Worm (Caenorhabditis elegans) whole organism, L4 larva: Measurements from ENCODE around the gene nhr-210.

Experiments
- D1046.2 ChIP-seq: fragments of 200-800 bp; sonication (Bioruptor generic); IDR thresholded peaks from 2 replicates; pipeline ENCODE4 v1.3.6; 2022; ENCODE audit warnings: missing genetic modification characterization, missing compliant biosample characterization
- R02D3.7 ChIP-seq: fragments of 150-350 bp; sonication (generic microtip); optimal IDR thresholded peaks from 3 replicates; lab custom pipeline; 2014; ENCODE audit warnings: missing biosample characterization, missing genetic modification characterization
- T20F7.1 ChIP-seq: fragments of 200-800 bp; sonication (Bioruptor generic); optimal IDR thresholded peaks from 2 replicates; lab custom pipeline; 2018; ENCODE audit warnings: mild to moderate bottlenecking, missing genetic modification characterization, missing compliant biosample characterization
- Y105C5A.15 ChIP-seq: fragments of 200-800 bp; sonication (Bioruptor generic); IDR thresholded peaks from 2 replicates; pipeline ENCODE4 v1.3.6; 2022; ENCODE audit warnings: missing genetic modification characterization, missing compliant biosample characterization
- Y75B8A.6 ChIP-seq: fragments of 200-800 bp; sonication (Bioruptor generic); IDR thresholded peaks from 2 replicates; pipeline ENCODE4 v1.3.6; 2022; ENCODE audit warnings: missing genetic modification reagents, missing genetic modification characterization, missing compliant biosample characterization
- aha-1 ChIP-seq: fragments of 150-350 bp; peaks from one replicate; lab custom pipeline; 2014; ENCODE audit warnings: missing biosample characterization, missing genetic modification characterization
- ceh-20 ChIP-seq: fragments of 200-800 bp; sonication (Bioruptor generic); IDR thresholded peaks from 2 replicates; pipeline ENCODE4 v1.3.6; 2022; ENCODE audit warnings: missing genetic modification reagents, missing genetic modification characterization, missing compliant biosample characterization
- ceh-28 ChIP-seq: fragments of 150-350 bp; optimal IDR thresholded peaks from 2 replicates; lab custom pipeline; 2014; ENCODE audit warnings: missing biosample characterization, missing genetic modification reagents, missing genetic modification characterization
- ceh-44 ChIP-seq: fragments of 200-800 bp; sonication (Bioruptor generic); IDR thresholded peaks from 2 replicates; pipeline ENCODE4 v1.3.6; 2022; ENCODE audit warnings: missing genetic modification reagents, missing genetic modification characterization, missing compliant biosample characterization
- ceh-82 ChIP-seq: sonication (generic microtip); optimal IDR thresholded peaks from 2 replicates; lab custom pipeline; 2017; ENCODE audit warnings: missing biosample characterization, missing genetic modification characterization
- cey-2 ChIP-seq: sonication (generic microtip); optimal IDR thresholded peaks from 3 replicates; lab custom pipeline; 2017; ENCODE audit warnings: missing genetic modification characterization, mild to moderate bottlenecking, missing compliant biosample characterization, antibody characterized with exemption, borderline replicate concordance; ENCODE audit not compliant: insufficient read depth
- daf-12 ChIP-seq: fragments of 150-350 bp; optimal IDR thresholded peaks from 2 replicates; lab custom pipeline; 2014; ENCODE audit warnings: missing biosample characterization, missing genetic modification reagents, missing genetic modification characterization
- daf-16 ChIP-seq, 3 experiments: sonication (generic microtip); optimal IDR thresholded peaks; 2 replicates each; lab custom pipeline; 2016 to 2017; ENCODE audit warnings: missing genetic modification characterization in 3 of 3, missing genetic modification reagents in 3 of 3, mild to moderate bottlenecking in 2 of 3, missing compliant biosample characterization in 2 of 3, missing biosample characterization in 1 of 3, moderate library complexity in 1 of 3
- daf-19 ChIP-seq: fragments of 200-800 bp; sonication (Bioruptor generic); conservative IDR thresholded peaks from 2 replicates; pipeline ENCODE4 v1.3.6; 2022; ENCODE audit warnings: missing genetic modification characterization, missing compliant biosample characterization
- dmd-6 ChIP-seq: fragments of 200-800 bp; sonication (Bioruptor generic); IDR thresholded peaks from 2 replicates; pipeline ENCODE4 v1.3.6; 2022; ENCODE audit warnings: missing genetic modification reagents, missing genetic modification characterization, missing compliant biosample characterization
- dve-1 ChIP-seq: sonication (generic microtip); optimal IDR thresholded peaks from 2 replicates; lab custom pipeline; 2017; ENCODE audit warnings: antibody characterized with exemption, mild to moderate bottlenecking, missing genetic modification characterization, missing compliant biosample characterization; ENCODE audit not compliant: insufficient read depth
- hif-1 ChIP-seq, 2 experiments: sonication (generic microtip); optimal IDR thresholded peaks; 2 replicates each; lab custom pipeline; 2016 to 2017; ENCODE audit warnings: missing compliant biosample characterization in 2 of 2, missing genetic modification characterization in 2 of 2, missing genetic modification reagents in 2 of 2, missing genotype in 2 of 2, mild to moderate bottlenecking in 1 of 2
- hlh-11 ChIP-seq: fragments of 200-800 bp; sonication (Bioruptor generic); optimal IDR thresholded peaks from 2 replicates; lab custom pipeline; 2018; ENCODE audit warnings: mild to moderate bottlenecking, missing genetic modification characterization, missing compliant biosample characterization
- hlh-30 ChIP-seq: sonication (generic microtip); optimal IDR thresholded peaks from 2 replicates; lab custom pipeline; 2017; ENCODE audit warnings: antibody characterized with exemption, mild to moderate bottlenecking, missing genetic modification characterization, missing compliant biosample characterization; ENCODE audit not compliant: insufficient read depth
- lin-13 ChIP-seq: fragments of 150-350 bp; optimal IDR thresholded peaks from 2 replicates; lab custom pipeline; 2014; ENCODE audit warnings: missing biosample characterization, missing genetic modification reagents, missing genetic modification characterization
- mep-1 ChIP-seq: fragments of 150-350 bp; sonication (generic microtip); optimal IDR thresholded peaks from 3 replicates; lab custom pipeline; 2014; ENCODE audit warnings: missing biosample characterization, missing genetic modification characterization
- mes-2 ChIP-seq: sonication (generic microtip); optimal IDR thresholded peaks from 2 replicates; lab custom pipeline; 2016; ENCODE audit warnings: missing genotype, mild to moderate bottlenecking, missing genetic modification characterization, missing compliant biosample characterization; ENCODE audit not compliant: poor library complexity, severe bottlenecking
- nhr-102 ChIP-seq: sonication (generic microtip); optimal IDR thresholded peaks from 2 replicates; lab custom pipeline; 2016; ENCODE audit warnings: mild to moderate bottlenecking, missing genetic modification characterization, moderate library complexity, missing compliant biosample characterization
- nhr-111 ChIP-seq: fragments of 200-800 bp; sonication (Bioruptor generic); optimal IDR thresholded peaks from 2 replicates; lab custom pipeline; 2018; ENCODE audit warnings: mild to moderate bottlenecking, missing genetic modification characterization, missing compliant biosample characterization
- nhr-237 ChIP-seq: sonication (generic microtip); optimal IDR thresholded peaks from 2 replicates; lab custom pipeline; 2017; ENCODE audit warnings: missing biosample characterization, missing genetic modification characterization
- nhr-28 ChIP-seq: fragments of 150-350 bp; optimal IDR thresholded peaks from 2 replicates; lab custom pipeline; 2014; ENCODE audit warnings: missing biosample characterization, missing genetic modification characterization
- nhr-6 ChIP-seq: fragments of 150-350 bp; optimal IDR thresholded peaks from 2 replicates; lab custom pipeline; 2014; ENCODE audit warnings: missing biosample characterization, missing genetic modification characterization
- nhr-76 ChIP-seq: fragments of 150-350 bp; optimal IDR thresholded peaks from 2 replicates; lab custom pipeline; 2014; ENCODE audit warnings: missing biosample characterization, missing genetic modification characterization
- nhr-77 ChIP-seq: fragments of 150-350 bp; optimal IDR thresholded peaks from 2 replicates; lab custom pipeline; 2014; ENCODE audit warnings: missing biosample characterization, missing genetic modification characterization
- pha-4 ChIP-seq, 2 experiments: fragments of 150-350 bp in 1 of 2; fragments of 200-800 bp in 1 of 2; sonication (Bioruptor generic) in 1 of 2; IDR thresholded peaks in 1 of 2; optimal IDR thresholded peaks in 1 of 2; 2 replicates each; pipeline versions ENCODE4 v1.3.6 to Lab custom; 2014 to 2022; ENCODE audit warnings: missing genetic modification characterization in 2 of 2, missing genetic modification reagents in 2 of 2, missing biosample characterization in 1 of 2, missing compliant biosample characterization in 1 of 2
- php-3 ChIP-seq: fragments of 200-800 bp; sonication (Bioruptor generic); IDR thresholded peaks from 2 replicates; pipeline ENCODE4 v1.3.6; 2022; ENCODE audit warnings: missing genetic modification reagents, missing genetic modification characterization, missing compliant biosample characterization
- pqm-1 ChIP-seq: sonication (generic microtip); optimal IDR thresholded peaks from 2 replicates; lab custom pipeline; 2017; ENCODE audit warnings: missing biosample characterization, missing genetic modification characterization
- rbr-2 ChIP-seq: sonication (generic microtip); optimal IDR thresholded peaks from 2 replicates; lab custom pipeline; 2016; ENCODE audit warnings: missing genotype, missing genetic modification characterization, missing compliant biosample characterization
- spr-1 ChIP-seq: sonication (generic microtip); optimal IDR thresholded peaks from 2 replicates; lab custom pipeline; 2016; ENCODE audit warnings: mild to moderate bottlenecking, missing genetic modification characterization, missing compliant biosample characterization
- tag-97 ChIP-seq: fragments of 200-800 bp; sonication (Bioruptor generic); IDR thresholded peaks from 2 replicates; pipeline ENCODE4 v1.3.6; 2022; ENCODE audit warnings: missing genetic modification characterization, missing compliant biosample characterization
- tra-1 ChIP-seq: fragments of 200-800 bp; sonication (Bioruptor generic); IDR thresholded peaks from 2 replicates; pipeline ENCODE4 v1.3.6; 2022; ENCODE audit warnings: missing genetic modification reagents, missing genetic modification characterization, missing compliant biosample characterization
- vab-7 ChIP-seq: fragments of 200-800 bp; sonication (Bioruptor generic); IDR thresholded peaks from 2 replicates; pipeline ENCODE4 v1.3.6; 2022; ENCODE audit warnings: missing genetic modification reagents, missing genetic modification characterization, missing compliant biosample characterization
- zag-1 ChIP-seq: fragments of 150-350 bp; optimal IDR thresholded peaks from 2 replicates; lab custom pipeline; 2014; ENCODE audit warnings: missing biosample characterization, missing genetic modification characterization
- zfp-2 ChIP-seq: sonication (generic microtip); optimal IDR thresholded peaks from 2 replicates; lab custom pipeline; 2016; ENCODE audit warnings: mild to moderate bottlenecking, missing genetic modification characterization, missing compliant biosample characterization

Gene nhr-210

ce11 chrV:484285-484890, 35.0 kb downstream of the nhr-210 start, which contains the start of gene nhr-212:
TSS of gene nhr-212 (plus strand) at chrV:484857.
- TF ChIP-seq pha-4 (GFP tag; IDR thresholded peaks at IDR 0.05; lab: Robert Waterston, UW) (no peak), pha-4 (tag; optimal IDR thresholded peaks at IDR 0.05; lab: Kevin White, UChicago) (no peak), dmd-6 (GFP tag; lab: Robert Waterston, UW) (peak; percentile 25; the same call in 1 of the 2 replicates), dve-1 (tag; lab: Kevin White, UChicago) (peak; percentile 45), hlh-30 (peak; percentile 28), nhr-28 (tag; lab: Kevin White, UChicago) (peak; percentile 82), pqm-1 (tag; lab: Kevin White, UChicago) (peak; percentile 13), ceh-82 (tag; lab: Kevin White, UChicago) (no peak), daf-16 (GFP tag; optimal IDR thresholded peaks at IDR 0.05; lab: Kevin White, UChicago) (no peak), daf-16 (tag; optimal IDR thresholded peaks at IDR 0.05; lab: Kevin White, UChicago) (peak; percentile 47), nhr-6 (tag; lab: Kevin White, UChicago) (no peak), nhr-76 (no peak), hlh-11 (tag; lab: Kevin White, UChicago) (peak; percentile 26), php-3 (0 out of 2 replicates have a peak, but pooled peaks have one; percentile 10), tra-1 (GFP tag; lab: Robert Waterston, UW) (0 out of 2 replicates have a peak, but pooled peaks have one; percentile 16), R02D3.7 (tag; lab: Kevin White, UChicago) (no peak)

DNA sequence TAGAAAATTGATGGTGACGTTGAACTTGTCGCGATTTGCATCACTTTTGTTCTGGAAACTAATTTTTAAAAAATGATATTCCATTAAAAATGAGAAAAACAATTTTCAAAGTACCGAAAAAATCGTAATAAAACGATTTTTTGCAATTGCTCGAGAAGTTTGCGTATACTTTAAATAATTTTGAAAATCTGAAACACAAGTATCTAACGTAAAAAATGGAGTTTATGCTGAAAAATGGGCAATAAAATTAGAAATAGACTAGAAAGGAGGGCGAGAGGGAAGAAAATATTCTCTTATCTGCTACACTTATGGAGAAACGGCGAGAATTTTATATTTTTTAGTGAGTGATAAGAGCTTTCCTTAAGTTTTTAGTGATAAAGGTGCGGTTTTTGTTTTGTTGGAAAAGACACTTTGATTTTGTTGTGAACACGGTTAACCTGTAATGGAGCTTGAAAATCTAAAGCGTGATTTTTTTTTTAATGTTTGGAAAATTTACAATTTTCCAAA, 36.0 kb downstream of the nhr-210 start, which contains the start of gene nhr-130:
Gene nhr-130, minus strand, starts transcription at position 51 of the 507 bp plus-strand sequence.
- peak; percentile 31 for TF ChIP-seq hlh-11 (tag; lab: Kevin White, UChicago)
- TF ChIP-seq aha-1 (tag; lab: Kevin White, UChicago), result peak; percentile 46
- TF ChIP-seq daf-19, result no peak
- no peak for TF ChIP-seq nhr-111 (GFP tag; lab: Kevin White, UChicago)
- peak; percentile 80 for TF ChIP-seq php-3
- peak; percentile 65 for TF ChIP-seq dve-1 (tag; lab: Kevin White, UChicago)
- no peak for TF ChIP-seq vab-7
- TF ChIP-seq zag-1 (tag; lab: Kevin White, UChicago), result no peak
- TF ChIP-seq pqm-1 (tag; lab: Kevin White, UChicago), result peak; percentile 81
- peak; percentile 48 for TF ChIP-seq nhr-77 (tag; lab: Kevin White, UChicago)
- no peak for TF ChIP-seq Y105C5A.15 (GFP tag; lab: Robert Waterston, UW)
- no peak for TF ChIP-seq ceh-44
- peak; percentile 91 for TF ChIP-seq nhr-28 (tag; lab: Kevin White, UChicago)
- no peak for TF ChIP-seq mep-1 (tag; lab: Kevin White, UChicago)
- no peak for TF ChIP-seq daf-12
- TF ChIP-seq Y75B8A.6 (GFP tag; lab: Robert Waterston, UW), result no peak
- TF ChIP-seq nhr-237, result no peak
- no peak for TF ChIP-seq T20F7.1 (GFP tag; lab: Kevin White, UChicago)
- TF ChIP-seq D1046.2, result no peak
- TF ChIP-seq nhr-102 (tag; lab: Kevin White, UChicago), result peak; percentile 1
- no peak for TF ChIP-seq mes-2
- TF ChIP-seq daf-16 (GFP tag; optimal IDR thresholded peaks at IDR 0.05; lab: Kevin White, UChicago), result no peak
- TF ChIP-seq daf-16 (tag; optimal IDR thresholded peaks at IDR 0.05; lab: Kevin White, UChicago), result peak; percentile 86
- no peak for TF ChIP-seq tag-97
- TF ChIP-seq spr-1, result no peak
- TF ChIP-seq rbr-2 (tag; lab: Kevin White, UChicago), result no peak
- TF ChIP-seq dmd-6 (GFP tag; lab: Robert Waterston, UW), result peak; percentile 57
- no peak for TF ChIP-seq lin-13 (GFP tag; lab: Kevin White, UChicago)
- no peak for TF ChIP-seq hif-1 (tag; optimal IDR thresholded peaks at IDR 0.05; lab: Kevin White, UChicago)

DNA sequence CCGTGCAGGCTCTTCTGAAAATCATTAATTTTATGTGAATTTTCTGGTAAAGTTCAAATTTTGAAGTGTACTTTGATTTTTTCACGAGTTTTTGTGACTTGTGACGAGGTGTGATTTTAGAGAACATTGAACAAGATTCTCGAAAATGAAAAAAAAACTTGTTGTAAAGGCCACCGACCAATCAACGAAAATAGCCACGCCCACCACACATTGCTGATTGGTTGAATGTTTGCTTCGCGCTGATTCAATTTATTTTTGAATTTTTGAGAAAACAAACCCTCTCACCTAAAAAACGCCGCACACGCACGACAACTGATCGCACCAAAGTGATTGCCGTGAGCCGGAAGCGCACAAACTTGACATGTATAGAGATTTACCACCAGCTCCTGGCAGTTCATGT, 36.5 kb downstream of the nhr-210 start:
- TF ChIP-seq ceh-20 (GFP tag; lab: Robert Waterston, UW), result no peak
- 0 out of 2 replicates have a peak, but pooled peaks have one; percentile 24 for TF ChIP-seq dmd-6 (GFP tag; lab: Robert Waterston, UW)
- TF ChIP-seq ceh-28 (tag; lab: Kevin White, UChicago), result no peak
- TF ChIP-seq zfp-2 (tag; lab: Kevin White, UChicago), result no peak
- no peak for TF ChIP-seq cey-2 (tag; lab: Kevin White, UChicago)
- TF ChIP-seq nhr-76, result no peak
